Worm (Caenorhabditis elegans): Measurements from ENCODE around the gene chil-11.

- TF ChIP-seq ztf-11 (tag; optimal IDR thresholded peaks at IDR 0.05) (no peak), nhr-19 (GFP tag; conservative IDR thresholded peaks at IDR 0.05) (no peak), sox-4 (tag; optimal IDR thresholded peaks at IDR 0.05) (no peak), elt-2 (tag; optimal IDR thresholded peaks at IDR 0.05) (no peak), aly-2 (tag; optimal IDR thresholded peaks at IDR 0.05) (no peak), lin-13 (GFP tag; optimal IDR thresholded peaks at IDR 0.05) (no peak), fos-1 (tag; optimal IDR thresholded peaks at IDR 0.05) (no peak), alr-1 (tag; optimal IDR thresholded peaks at IDR 0.05; ENCODE audit: borderline replicate concordance) (no peak), egl-27 (tag; optimal IDR thresholded peaks at IDR 0.05) (no peak), blmp-1 (tag; optimal IDR thresholded peaks at IDR 0.05) (no peak), nhr-84 (tag; optimal IDR thresholded peaks at IDR 0.05) (no peak), unc-62 (GFP tag; optimal IDR thresholded peaks at IDR 0.05) (no peak)
Observed at ce11 chrIV:5725300-5725699, 15.8 kb upstream of the chil-11 start, which contains the start of gene H35B03.1.
